Worm (Caenorhabditis elegans) whole organism, L4 larva: ENCODE results near the gene fbxb-96.

Source experiments
- F26F4.8 ChIP-seq: fragments of 200-800 bp; sonication (Bioruptor generic); conservative IDR thresholded peaks from 2 replicates; pipeline ENCODE4 v1.3.6; 2022; ENCODE audit warnings: missing genetic modification characterization, missing compliant biosample characterization
- F49E8.2 ChIP-seq: sonication (generic microtip); optimal IDR thresholded peaks from 2 replicates; lab custom pipeline; 2016; ENCODE audit warnings: missing compliant biosample characterization, mild to moderate bottlenecking, missing genetic modification characterization, borderline replicate concordance
- ceh-82 ChIP-seq: sonication (generic microtip); optimal IDR thresholded peaks from 2 replicates; lab custom pipeline; 2017; ENCODE audit warnings: missing biosample characterization, missing genetic modification characterization
- dve-1 ChIP-seq: sonication (generic microtip); optimal IDR thresholded peaks from 2 replicates; lab custom pipeline; 2017; ENCODE audit warnings: antibody characterized with exemption, mild to moderate bottlenecking, missing genetic modification characterization, missing compliant biosample characterization; ENCODE audit not compliant: insufficient read depth
- fos-1 ChIP-seq: fragments of 150-350 bp; optimal IDR thresholded peaks from 2 replicates; lab custom pipeline; 2014; ENCODE audit warnings: missing biosample characterization, missing genetic modification characterization
- hmg-1.1 ChIP-seq: fragments of 200-800 bp; sonication (Bioruptor generic); IDR thresholded peaks from 2 replicates; pipeline ENCODE4 v1.3.6; 2022; ENCODE audit warnings: missing genetic modification reagents, missing genetic modification characterization, missing compliant biosample characterization
- lin-1 ChIP-seq: fragments of 200-800 bp; sonication (Bioruptor generic); IDR thresholded peaks from 2 replicates; pipeline ENCODE4 v1.3.6; 2022; ENCODE audit warnings: missing genetic modification reagents, missing genetic modification characterization, missing compliant biosample characterization
- lin-13 ChIP-seq: fragments of 150-350 bp; optimal IDR thresholded peaks from 2 replicates; lab custom pipeline; 2014; ENCODE audit warnings: missing biosample characterization, missing genetic modification reagents, missing genetic modification characterization
- mep-1 ChIP-seq: fragments of 150-350 bp; sonication (generic microtip); optimal IDR thresholded peaks from 3 replicates; lab custom pipeline; 2014; ENCODE audit warnings: missing biosample characterization, missing genetic modification characterization
- nhr-25 ChIP-seq: sonication (generic microtip); optimal IDR thresholded peaks from 2 replicates; lab custom pipeline; 2017; ENCODE audit warnings: missing genetic modification characterization, mild to moderate bottlenecking, missing compliant biosample characterization, antibody characterized with exemption, moderate library complexity, borderline replicate concordance; ENCODE audit not compliant: insufficient read depth
- nhr-77 ChIP-seq: fragments of 150-350 bp; optimal IDR thresholded peaks from 2 replicates; lab custom pipeline; 2014; ENCODE audit warnings: missing biosample characterization, missing genetic modification characterization
- spr-3 ChIP-seq: fragments of 200-800 bp; sonication (Bioruptor generic); optimal IDR thresholded peaks from 2 replicates; lab custom pipeline; 2018; ENCODE audit warnings: mild to moderate bottlenecking, missing genetic modification characterization, missing compliant biosample characterization
- vab-7 ChIP-seq: fragments of 200-800 bp; sonication (Bioruptor generic); IDR thresholded peaks from 2 replicates; pipeline ENCODE4 v1.3.6; 2022; ENCODE audit warnings: missing genetic modification reagents, missing genetic modification characterization, missing compliant biosample characterization

- TF ChIP-seq F26F4.8 (GFP tag; lab: Robert Waterston, UW) (no peak), dve-1 (tag; lab: Kevin White, UChicago) (no peak), vab-7 (no peak), nhr-25 (tag; lab: Kevin White, UChicago) (no peak), hmg-1.1 (GFP tag; lab: Robert Waterston, UW) (no peak), fos-1 (no peak), lin-13 (GFP tag; lab: Kevin White, UChicago) (no peak), F49E8.2 (tag; lab: Kevin White, UChicago) (no peak), nhr-77 (tag; lab: Kevin White, UChicago) (no peak), spr-3 (GFP tag; lab: Kevin White, UChicago) (no peak), ceh-82 (tag; lab: Kevin White, UChicago) (no peak), lin-1 (GFP tag; lab: Robert Waterston, UW) (no peak), mep-1 (tag; lab: Kevin White, UChicago) (no peak)
Observed at ce11 chrII:1865683-1866431, 15.7 kb upstream of the fbxb-96 start, which contains the start of gene math-15.
